Worm (Caenorhabditis elegans) whole organism, L4 larva: ENCODE results near the gene T28C12.15.

Experiments used
- ama-1 ChIP-seq: fragments of 150-350 bp; optimal IDR thresholded peaks from 2 replicates; lab custom pipeline; 2014; ENCODE audit warnings: inconsistent platforms, mixed read lengths
- ceh-82 ChIP-seq: sonication (generic microtip); optimal IDR thresholded peaks from 2 replicates; lab custom pipeline; 2017; ENCODE audit warnings: missing biosample characterization, missing genetic modification characterization
- ctbp-1 ChIP-seq: fragments of 200-800 bp; sonication (Bioruptor generic); IDR thresholded peaks from 2 replicates; pipeline ENCODE4 v1.3.6; 2022; ENCODE audit warnings: missing genetic modification reagents, missing genetic modification characterization, missing compliant biosample characterization
- hmg-1.1 ChIP-seq: fragments of 200-800 bp; sonication (Bioruptor generic); IDR thresholded peaks from 2 replicates; pipeline ENCODE4 v1.3.6; 2022; ENCODE audit warnings: missing genetic modification reagents, missing genetic modification characterization, missing compliant biosample characterization
- lsy-2 ChIP-seq, 2 experiments: fragments of 150-350 bp in 1 of 2; sonication (generic microtip) in 1 of 2; optimal IDR thresholded peaks; 2 replicates each; lab custom pipeline; 2014 to 2017; ENCODE audit warnings: missing biosample characterization in 2 of 2, missing genetic modification characterization in 2 of 2
- mxl-2 ChIP-seq: fragments of 200-800 bp; sonication (Bioruptor generic); conservative IDR thresholded peaks from 2 replicates; pipeline ENCODE4 v1.3.6; 2022; ENCODE audit warnings: missing genetic modification reagents, missing genetic modification characterization, missing compliant biosample characterization
- nhr-11 ChIP-seq: fragments of 150-350 bp; optimal IDR thresholded peaks from 2 replicates; lab custom pipeline; 2014; ENCODE audit warnings: missing biosample characterization, missing genetic modification characterization
- nhr-76 ChIP-seq: fragments of 150-350 bp; optimal IDR thresholded peaks from 2 replicates; lab custom pipeline; 2014; ENCODE audit warnings: missing biosample characterization, missing genetic modification characterization
- nhr-77 ChIP-seq: fragments of 150-350 bp; optimal IDR thresholded peaks from 2 replicates; lab custom pipeline; 2014; ENCODE audit warnings: missing biosample characterization, missing genetic modification characterization
- unc-62 ChIP-seq, 3 experiments: fragments of 150-350 bp in 1 of 3; sonication (generic microtip); optimal IDR thresholded peaks in 2 of 3; peaks in 1 of 3; 1 replicate in 1 of 3; 2 replicates in 2 of 3; lab custom pipeline; 2014 to 2017; ENCODE audit warnings: missing biosample characterization in 3 of 3, missing genetic modification characterization in 3 of 3, missing genetic modification reagents in 3 of 3, missing genotype in 1 of 3

DNA sequence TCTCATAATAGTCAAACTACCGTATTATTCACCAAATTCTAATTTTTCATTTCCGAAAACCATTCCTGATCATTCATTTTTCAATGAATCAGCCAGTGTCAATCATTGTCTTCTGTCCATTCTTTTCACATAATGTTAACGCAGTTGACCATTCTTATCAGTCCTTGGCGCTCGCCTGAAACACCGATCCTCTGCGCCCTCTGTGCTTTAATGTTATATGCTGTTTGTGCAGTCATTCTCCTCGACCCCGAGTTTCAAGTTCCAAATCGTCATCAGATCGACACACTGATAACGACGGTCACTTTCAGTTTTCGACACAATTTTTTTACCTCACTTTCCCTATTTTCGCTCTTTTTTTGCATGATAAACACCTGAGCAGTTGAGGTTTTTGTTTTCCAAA, 25.3 kb upstream of the T28C12.15 start:
- TF ChIP-seq ctbp-1 (GFP tag; lab: Robert Waterston, UW) (no peak), hmg-1.1 (no peak), nhr-76 (no peak), unc-62 (GFP tag; optimal IDR thresholded peaks at IDR 0.05 in 1 of 2; lab: Kevin White, UChicago) (peak in 1 of 2 experiments; percentile 19), unc-62 (tag; optimal IDR thresholded peaks at IDR 0.05; lab: Kevin White, UChicago) (no peak), nhr-77 (tag; lab: Kevin White, UChicago) (peak; percentile 45), ceh-82 (tag; lab: Kevin White, UChicago) (no peak), ama-1 (lab: Kevin White, UChicago) (no peak), nhr-11 (tag; lab: Kevin White, UChicago) (no peak), lsy-2 (tag; optimal IDR thresholded peaks at IDR 0.05; lab: Kevin White, UChicago) (no peak), mxl-2 (GFP tag; lab: Robert Waterston, UW) (no peak)
